Worm (Caenorhabditis elegans) whole organism, early embryonic: ENCODE measurements around the gene tbc-19.

Experiments
- B0310.2 ChIP-seq: sonication (generic microtip); optimal IDR thresholded peaks from 2 replicates; lab custom pipeline; 2016; ENCODE audit warnings: mild to moderate bottlenecking, missing genetic modification characterization, missing compliant biosample characterization
- F13C5.2 ChIP-seq: sonication (generic microtip); optimal IDR thresholded peaks from 2 replicates; lab custom pipeline; 2017; ENCODE audit warnings: mild to moderate bottlenecking, missing genetic modification characterization, inconsistent platforms, missing compliant biosample characterization
- aly-1 ChIP-seq: sonication (generic microtip); optimal IDR thresholded peaks from 2 replicates; lab custom pipeline; 2016; ENCODE audit warnings: missing genetic modification characterization, missing compliant biosample characterization
- ama-1 ChIP-seq: fragments of 150-350 bp; optimal IDR thresholded peaks from 2 replicates; lab custom pipeline; 2014
- ceh-13 ChIP-seq: fragments of 200-800 bp; sonication (Bioruptor generic); optimal IDR thresholded peaks from 2 replicates; lab custom pipeline; 2018; ENCODE audit warnings: mild to moderate bottlenecking, missing genetic modification characterization, missing compliant biosample characterization
- ets-7 ChIP-seq: sonication (generic microtip); optimal IDR thresholded peaks from 2 replicates; lab custom pipeline; 2016; ENCODE audit warnings: missing genotype, missing genetic modification characterization, missing compliant biosample characterization
- flt-1 ChIP-seq: fragments of 200-800 bp; sonication (Bioruptor generic); IDR thresholded peaks from 2 replicates; pipeline ENCODE4 v1.3.6; 2022; ENCODE audit warnings: missing genetic modification characterization, missing compliant biosample characterization
- hmg-4 ChIP-seq: fragments of 200-800 bp; sonication (Bioruptor generic); optimal IDR thresholded peaks from 2 replicates; lab custom pipeline; 2018; ENCODE audit warnings: mild to moderate bottlenecking, missing genetic modification characterization, missing compliant biosample characterization
- hnd-1 ChIP-seq: sonication (generic microtip); optimal IDR thresholded peaks from 2 replicates; lab custom pipeline; 2016; ENCODE audit warnings: missing genetic modification characterization, missing compliant biosample characterization
- pes-1 ChIP-seq: fragments of 200-800 bp; sonication (Bioruptor generic); IDR thresholded peaks from 2 replicates; pipeline ENCODE4 v1.3.6; 2022; ENCODE audit warnings: missing genetic modification reagents, missing genetic modification characterization, missing compliant biosample characterization
- scrt-1 ChIP-seq: fragments of 200-800 bp; sonication (Bioruptor generic); IDR thresholded peaks from 2 replicates; pipeline ENCODE4 v1.3.6; 2022; ENCODE audit warnings: missing genetic modification characterization, missing compliant biosample characterization
- tbx-11 ChIP-seq: fragments of 200-800 bp; sonication (Bioruptor generic); IDR thresholded peaks from 2 replicates; pipeline ENCODE4 v1.3.6; 2022; ENCODE audit warnings: missing genetic modification characterization, missing compliant biosample characterization
- tra-4 ChIP-seq: sonication (generic microtip); optimal IDR thresholded peaks from 2 replicates; lab custom pipeline; 2017; ENCODE audit warnings: missing genetic modification characterization, missing compliant biosample characterization

DNA sequence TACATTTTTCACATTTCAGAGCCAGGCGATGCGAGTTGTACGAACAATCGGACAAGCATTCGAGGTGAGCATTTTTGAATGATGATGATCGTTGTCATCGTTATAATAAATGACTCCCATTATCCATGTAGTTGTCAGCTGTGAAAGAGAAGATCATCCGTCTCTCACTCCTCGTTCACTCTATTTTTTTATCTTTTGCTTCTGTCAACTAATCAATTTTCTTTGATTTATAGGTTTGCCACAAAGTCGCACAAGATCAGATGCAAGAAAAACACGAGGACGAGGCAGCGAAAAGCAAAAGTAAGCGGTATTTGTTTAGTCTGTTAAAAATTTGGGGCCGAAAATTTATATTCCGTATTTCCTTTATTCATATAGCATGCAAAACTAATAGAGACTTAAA is 44.2 kb upstream of the tbc-19 start:
- no peak for TF ChIP-seq ama-1
- TF ChIP-seq F13C5.2 (tag; lab: Kevin White, UChicago) = no peak
- TF ChIP-seq aly-1 (tag; lab: Kevin White, UChicago) = no peak
- TF ChIP-seq pes-1 (GFP tag; lab: Robert Waterston, UW) = no peak
- TF ChIP-seq ceh-13 (GFP tag; lab: Kevin White, UChicago) = no peak
- no peak for TF ChIP-seq scrt-1 (GFP tag; lab: Robert Waterston, UW)
- no peak for TF ChIP-seq flt-1 (GFP tag; lab: Robert Waterston, UW)
- no peak for TF ChIP-seq hmg-4 (GFP tag; lab: Kevin White, UChicago)
- TF ChIP-seq B0310.2 (tag; lab: Kevin White, UChicago) = no peak
- TF ChIP-seq tra-4 (tag; lab: Kevin White, UChicago) = no peak
- no peak for TF ChIP-seq hnd-1
- TF ChIP-seq ets-7 (tag; lab: Kevin White, UChicago) = no peak
- TF ChIP-seq tbx-11 (GFP tag; lab: Robert Waterston, UW) = no peak
